Fruit fly (Drosophila melanogaster): Measurements from ENCODE around the gene Oseg2.

Gene Oseg2

dm6 chr3L:2229172-2229696, at the start of gene Oseg2:
Oseg2 (plus strand) TSS chr3L:2229646.
- TF ChIP-seq CG12605 (GFP tag; IDR thresholded peaks at IDR 0.05) (peak; percentile 85), rn (GFP tag; IDR thresholded peaks at IDR 0.05) (no peak)

- TF ChIP-seq CG14655 (GFP tag; optimal IDR thresholded peaks at IDR 0.05) (no peak), CG8159 (tag; optimal IDR thresholded peaks at IDR 0.05) (no peak), fd96Ca (GFP tag; IDR thresholded peaks at IDR 0.05) (no peak), CG17806 (tag; optimal IDR thresholded peaks at IDR 0.05) (no peak), Snoo (tag; optimal IDR thresholded peaks at IDR 0.05) (no peak), CG13204 (GFP tag; optimal IDR thresholded peaks at IDR 0.05) (no peak), CG34367 (tag; optimal IDR thresholded peaks at IDR 0.05) (no peak), rn (GFP tag; IDR thresholded peaks at IDR 0.05) (no peak), CG4496 (GFP tag; IDR thresholded peaks at IDR 0.05) (no peak), D1 (tag; optimal IDR thresholded peaks at IDR 0.05) (no peak)
Measured at dm6 chr3L:2185630-2186029, 43.8 kb upstream of the Oseg2 start, which contains the start of gene CG13810. CG13810 (plus strand) TSS chr3L:2185930.

DNA sequence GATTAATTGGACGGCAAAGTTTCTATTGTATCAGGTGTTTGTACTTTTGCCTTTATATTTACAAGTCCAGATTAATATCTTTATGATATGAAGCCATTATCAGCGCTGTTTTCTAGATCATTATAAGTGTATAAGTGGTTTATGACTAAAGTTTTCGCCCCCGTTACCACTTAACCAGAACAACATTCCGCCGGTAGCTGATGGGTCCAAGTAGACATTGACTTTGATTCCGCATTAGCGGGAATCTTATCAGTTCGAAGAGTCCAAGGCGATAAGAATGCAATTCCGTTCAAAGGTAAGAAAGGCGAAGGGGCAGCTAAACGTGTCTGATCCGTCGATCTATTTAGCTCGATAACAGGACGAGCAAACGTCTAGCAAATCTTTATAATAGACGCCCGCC, 37.9 kb upstream of the Oseg2 start:
- TF ChIP-seq Pif1B (GFP tag; optimal IDR thresholded peaks at IDR 0.05), result no peak
- no peak for TF ChIP-seq CG13204 (GFP tag; optimal IDR thresholded peaks at IDR 0.05)
- TF ChIP-seq Pif1A (GFP tag; optimal IDR thresholded peaks at IDR 0.05), result no peak
- TF ChIP-seq Ets98B (GFP tag; IDR thresholded peaks at IDR 0.05), result no peak

DNA sequence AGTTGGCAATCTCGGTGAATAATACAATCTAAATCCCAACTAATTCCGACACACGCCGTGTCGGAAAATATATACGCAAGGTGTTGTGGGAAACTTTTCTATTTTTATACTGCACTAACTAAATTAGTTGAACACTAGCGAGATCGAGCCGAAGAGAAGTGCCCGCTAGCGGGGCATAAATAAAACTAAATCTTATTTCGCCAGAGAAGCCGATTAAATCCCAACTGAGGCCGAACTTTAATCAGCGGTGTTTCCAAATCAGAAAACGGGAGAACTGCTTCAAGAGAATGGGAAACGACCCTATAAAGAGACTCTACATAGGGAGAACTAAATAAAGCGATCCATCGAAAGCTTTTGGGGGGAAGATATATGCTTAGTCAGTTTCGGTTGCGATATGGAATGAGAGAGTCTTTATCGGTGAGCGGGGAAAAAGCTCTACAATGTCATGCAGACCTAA, 37.4 kb upstream of the Oseg2 start, which contains the start of gene CG5707:
TSS of gene CG5707 (minus strand) at position 228 of the 457 bp plus-strand sequence.
- TF ChIP-seq D1 (tag; optimal IDR thresholded peaks at IDR 0.05), result no peak

DNA sequence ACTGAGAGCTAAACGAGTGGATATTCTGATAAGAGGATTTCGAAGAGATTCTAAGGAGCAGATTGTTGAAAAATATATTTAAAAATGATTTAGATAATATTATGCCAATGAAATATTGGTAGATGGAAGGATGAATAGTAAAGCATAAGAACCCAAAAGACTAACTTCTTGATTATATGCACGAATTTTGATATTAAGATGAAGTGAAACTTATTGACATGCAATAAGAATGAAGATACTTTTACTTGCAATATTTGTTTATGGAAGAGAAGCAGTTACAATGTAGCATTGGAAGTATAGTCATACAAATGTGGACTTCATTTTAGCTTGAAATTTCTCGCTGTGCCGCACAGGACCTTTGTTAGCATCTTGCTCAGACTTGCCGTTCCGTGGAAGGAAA, 32.7 kb upstream of the Oseg2 start, which contains the start of gene CG8960:
TSS of gene CG8960 (plus strand) at position 301 of the 400 bp plus-strand sequence.
- TF ChIP-seq fd96Ca (GFP tag; IDR thresholded peaks at IDR 0.05) (no peak), CG8159 (tag; optimal IDR thresholded peaks at IDR 0.05) (no peak), Pif1B (GFP tag; optimal IDR thresholded peaks at IDR 0.05) (no peak), D1 (tag; optimal IDR thresholded peaks at IDR 0.05) (no peak), CG15710 (tag; optimal IDR thresholded peaks at IDR 0.05) (no peak), EcR (GFP tag; optimal IDR thresholded peaks at IDR 0.05) (no peak), CG32121 (GFP tag; IDR thresholded peaks at IDR 0.05) (no peak), CG10348 (GFP tag; IDR thresholded peaks at IDR 0.05) (no peak), Snoo (tag; optimal IDR thresholded peaks at IDR 0.05) (no peak), CG34367 (tag; optimal IDR thresholded peaks at IDR 0.05) (no peak)

DNA sequence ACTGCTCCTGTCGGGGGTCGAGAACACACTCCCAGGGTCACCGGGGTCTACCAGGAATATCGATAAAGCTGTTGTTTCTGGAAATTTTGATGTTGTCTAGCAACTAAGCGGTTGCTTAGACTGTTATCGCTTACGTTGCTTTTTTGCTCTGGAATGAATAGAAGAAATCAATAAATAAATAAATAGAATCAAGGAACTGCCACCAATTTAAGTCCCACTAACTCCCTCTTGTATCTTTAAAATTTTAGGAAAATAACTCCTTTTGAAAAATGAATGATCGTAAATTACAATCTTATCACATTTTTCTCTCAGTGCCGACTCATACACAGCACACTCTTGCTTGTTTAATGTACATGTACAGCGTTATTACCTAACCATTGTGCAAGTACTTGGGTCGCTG, 17.0 kb upstream of the Oseg2 start, which contains the start of gene CG15878:
TSS of gene CG15878 (minus strand) at position 101 of the 400 bp plus-strand sequence.
- no peak for TF ChIP-seq D1 (tag; optimal IDR thresholded peaks at IDR 0.05)
- no peak for TF ChIP-seq Pif1A (GFP tag; optimal IDR thresholded peaks at IDR 0.05)
- no peak for TF ChIP-seq CG8301 (tag; optimal IDR thresholded peaks at IDR 0.05)
- TF ChIP-seq Ets98B (GFP tag; IDR thresholded peaks at IDR 0.05), result no peak
- TF ChIP-seq CG10348 (GFP tag; IDR thresholded peaks at IDR 0.05), result no peak
- TF ChIP-seq CG17806 (tag; optimal IDR thresholded peaks at IDR 0.05), result no peak

DNA sequence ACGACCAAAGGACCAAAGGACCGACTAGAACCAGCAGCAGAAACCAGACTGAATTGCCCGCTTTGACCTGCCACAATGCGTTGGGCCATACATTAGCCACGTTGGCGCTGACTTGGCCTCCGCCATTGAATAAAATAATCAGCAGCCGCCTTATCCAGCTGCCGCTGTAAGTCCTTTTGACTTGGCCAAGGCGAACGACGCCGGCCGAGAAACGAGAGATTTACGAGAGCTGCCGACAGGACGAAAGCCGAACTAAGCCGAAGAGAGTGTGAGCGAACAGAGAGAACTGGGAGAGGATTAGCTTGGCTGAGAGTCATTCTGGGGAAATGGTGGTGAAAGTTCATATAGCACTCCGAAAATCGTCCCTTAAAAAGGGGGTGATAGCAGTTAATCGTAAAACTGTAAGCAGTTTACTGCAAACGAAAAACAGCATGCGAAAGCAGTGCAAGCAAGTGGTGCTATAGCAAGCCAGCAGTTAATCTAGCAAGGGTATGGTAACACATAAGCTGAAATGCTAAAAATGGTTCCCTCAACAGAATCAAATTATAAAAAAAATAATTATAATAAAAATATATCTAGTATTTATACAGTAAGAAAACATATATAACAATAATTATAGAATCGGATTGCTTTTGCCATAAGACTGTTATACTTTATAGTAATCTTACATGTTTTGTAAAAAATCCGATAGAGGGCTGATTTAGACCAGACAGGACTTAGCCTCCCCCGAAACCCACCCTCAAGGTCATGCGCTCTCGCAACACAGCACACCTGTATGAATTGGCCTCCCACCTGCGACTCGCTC, 877 bp upstream of the Oseg2 start:
- no peak for TF ChIP-seq CG32121 (GFP tag; IDR thresholded peaks at IDR 0.05)
- no peak for TF ChIP-seq fd96Ca (GFP tag; IDR thresholded peaks at IDR 0.05)
- no peak for TF ChIP-seq CG15710 (tag; optimal IDR thresholded peaks at IDR 0.05)
- TF ChIP-seq CG13204 (GFP tag; optimal IDR thresholded peaks at IDR 0.05), result no peak
- no peak for TF ChIP-seq D1 (tag; optimal IDR thresholded peaks at IDR 0.05)
- TF ChIP-seq CG17806 (tag; optimal IDR thresholded peaks at IDR 0.05), result no peak
- no peak for TF ChIP-seq Ets98B (GFP tag; IDR thresholded peaks at IDR 0.05)
- no peak for TF ChIP-seq CG4496 (GFP tag; IDR thresholded peaks at IDR 0.05)
- no peak for TF ChIP-seq CG10348 (GFP tag; IDR thresholded peaks at IDR 0.05)
- no peak for TF ChIP-seq EcR (GFP tag; optimal IDR thresholded peaks at IDR 0.05)
- TF ChIP-seq CG9948 (tag; optimal IDR thresholded peaks at IDR 0.05), result no peak
- TF ChIP-seq CG34367 (tag; optimal IDR thresholded peaks at IDR 0.05), result no peak
- TF ChIP-seq CG8301 (tag; optimal IDR thresholded peaks at IDR 0.05), result no peak
- no peak for TF ChIP-seq CG8159 (tag; optimal IDR thresholded peaks at IDR 0.05)

DNA sequence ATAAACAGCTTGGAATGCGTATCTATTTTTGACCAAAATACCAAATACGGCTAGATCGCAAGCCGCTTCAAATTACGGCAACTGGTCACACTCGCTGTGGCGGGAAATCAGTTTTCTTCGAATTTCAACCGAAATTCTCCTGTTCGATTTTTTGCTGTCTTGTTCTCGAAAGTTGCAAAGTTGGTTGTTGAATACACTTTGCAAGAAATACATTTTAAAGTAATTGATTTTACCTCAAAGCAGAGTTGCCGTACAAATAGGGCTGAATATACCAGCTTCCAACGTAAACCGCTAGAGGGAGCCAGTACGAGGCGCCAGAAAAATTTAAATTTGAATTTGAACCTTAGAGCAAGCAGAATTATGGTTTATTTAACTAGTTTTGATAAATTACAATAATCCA, 7.6 kb downstream of the Oseg2 start, which contains the start of gene CG9018:
TSS of gene CG9018 (minus strand) at position 43 of the 400 bp plus-strand sequence.
- no peak for TF ChIP-seq CG10348 (GFP tag; IDR thresholded peaks at IDR 0.05)
- TF ChIP-seq Snoo (tag; optimal IDR thresholded peaks at IDR 0.05), result no peak
- TF ChIP-seq CG12605 (GFP tag; IDR thresholded peaks at IDR 0.05), result no peak
- no peak for TF ChIP-seq CG17806 (tag; optimal IDR thresholded peaks at IDR 0.05)
- no peak for TF ChIP-seq EcR (GFP tag; optimal IDR thresholded peaks at IDR 0.05)
- TF ChIP-seq fd96Ca (GFP tag; IDR thresholded peaks at IDR 0.05), result no peak
- TF ChIP-seq rn (GFP tag; IDR thresholded peaks at IDR 0.05), result no peak
- no peak for TF ChIP-seq CG8159 (tag; optimal IDR thresholded peaks at IDR 0.05)
- TF ChIP-seq Pif1A (GFP tag; optimal IDR thresholded peaks at IDR 0.05), result no peak
